Worm (Caenorhabditis elegans) whole organism, L4/young adult: ENCODE results near the gene thoc-2.

Source experiments
- W03F9.2 ChIP-seq: fragments of 150-350 bp; optimal IDR thresholded peaks from 2 replicates; lab custom pipeline; 2014; ENCODE audit warnings: missing biosample characterization, missing genetic modification characterization
- him-1 ChIP-seq: sonication (generic microtip); optimal IDR thresholded peaks from 2 replicates; lab custom pipeline; 2016; ENCODE audit warnings: missing genotype, missing genetic modification reagents, missing genetic modification characterization, missing compliant biosample characterization

DNA sequence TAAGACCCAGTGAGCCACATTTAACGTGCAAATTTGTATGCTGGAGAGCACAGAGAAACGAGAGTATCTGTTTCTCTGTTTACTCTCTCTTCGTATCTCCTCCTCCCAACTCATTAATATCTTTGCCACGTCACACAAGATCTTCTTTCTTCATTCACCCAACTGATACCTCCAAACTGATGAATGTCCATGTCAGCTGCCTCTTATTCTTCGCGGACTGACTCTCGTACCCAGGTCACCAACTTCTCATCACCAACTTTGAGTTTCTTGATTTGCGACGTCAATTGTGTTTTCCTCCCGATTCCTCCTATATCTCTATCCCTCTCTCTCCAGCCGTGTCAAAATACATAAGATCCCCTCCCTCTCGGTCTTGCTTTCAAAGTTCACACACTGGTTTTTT, 34.5 kb downstream of the thoc-2 start:
- TF ChIP-seq him-1 (no peak), W03F9.2 (tag; lab: Kevin White, UChicago) (no peak)
